Worm (Caenorhabditis elegans): ENCODE data around the gene aat-2.

Gene aat-2

DNA sequence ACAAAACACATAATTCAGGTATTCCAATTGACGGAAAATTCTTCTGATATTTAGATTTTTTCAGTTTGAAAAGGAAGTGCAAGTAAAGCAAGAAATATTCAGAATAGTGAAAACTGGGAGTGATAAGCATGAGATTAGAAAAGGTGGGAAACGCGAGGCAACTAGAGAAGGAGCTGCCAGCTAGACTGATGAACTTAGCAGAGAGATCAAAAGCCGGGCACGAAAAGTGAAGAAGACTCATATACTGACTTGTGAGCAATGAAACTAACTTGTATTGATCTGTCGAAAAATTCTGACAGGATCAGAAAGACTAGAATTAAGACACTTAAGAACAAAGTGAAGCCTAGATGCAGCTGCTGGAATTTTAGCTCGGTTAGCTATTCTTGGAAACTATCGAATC, 15.3 kb upstream of the aat-2 start, which contains the start of gene nhr-36:
Gene nhr-36, minus strand, starts transcription at position 101 of the 400 bp plus-strand sequence.
- TF ChIP-seq unc-120 (tag; optimal IDR thresholded peaks at IDR 0.05; ENCODE audit: poor library complexity, severe bottlenecking) (no peak), mep-1 (tag; optimal IDR thresholded peaks at IDR 0.05) (no peak), cnd-1 (tag; optimal IDR thresholded peaks at IDR 0.05) (no peak), flh-1 (GFP tag; optimal IDR thresholded peaks at IDR 0.05) (no peak), unc-39 (tag; optimal IDR thresholded peaks at IDR 0.05) (no peak), ceh-83 (GFP tag; optimal IDR thresholded peaks at IDR 0.05) (no peak), sptf-1 (tag; optimal IDR thresholded peaks at IDR 0.05) (no peak), lsy-2 (tag; optimal IDR thresholded peaks at IDR 0.05) (no peak)

- TF ChIP-seq drap-1 (GFP tag; optimal IDR thresholded peaks at IDR 0.05), result no peak
- no peak for TF ChIP-seq mls-2 (tag; optimal IDR thresholded peaks at IDR 0.05)
These were observed 14.3 kb upstream of the aat-2 start for ce11 chrV:9260411-9260810.

- TF ChIP-seq ceh-83 (GFP tag; optimal IDR thresholded peaks at IDR 0.05) (no peak), flh-1 (GFP tag; optimal IDR thresholded peaks at IDR 0.05) (no peak), lin-13 (tag; optimal IDR thresholded peaks at IDR 0.05) (no peak), unc-62 (GFP tag; optimal IDR thresholded peaks at IDR 0.05) (no peak), blmp-1 (tag; optimal IDR thresholded peaks at IDR 0.05) (no peak), elt-3 (tag; optimal IDR thresholded peaks at IDR 0.05) (no peak), elt-1 (tag; optimal IDR thresholded peaks at IDR 0.05; ENCODE audit: borderline replicate concordance, insufficient read depth) (no peak), cnd-1 (tag; optimal IDR thresholded peaks at IDR 0.05) (no peak), snpc-4 (tag; optimal IDR thresholded peaks at IDR 0.05) (no peak), ceh-43 (GFP tag; optimal IDR thresholded peaks at IDR 0.05) (no peak), mls-2 (tag; optimal IDR thresholded peaks at IDR 0.05) (no peak), ztf-11 (tag; optimal IDR thresholded peaks at IDR 0.05) (no peak), bed-3 (GFP tag; optimal IDR thresholded peaks at IDR 0.05) (no peak), unc-39 (tag; optimal IDR thresholded peaks at IDR 0.05) (no peak), sptf-1 (tag; optimal IDR thresholded peaks at IDR 0.05) (no peak), nhr-237 (tag; optimal IDR thresholded peaks at IDR 0.05) (no peak), ces-1 (GFP tag; optimal IDR thresholded peaks at IDR 0.05) (no peak), lsy-2 (tag; optimal IDR thresholded peaks at IDR 0.05) (no peak), hlh-1 (tag; optimal IDR thresholded peaks at IDR 0.05) (no peak), ham-2 (GFP tag; optimal IDR thresholded peaks at IDR 0.05) (no peak)
These were observed 11.3 kb upstream of the aat-2 start, which contains the start of gene F07C3.16 for ce11 chrV:9257467-9257866. TSS of gene F07C3.16 (minus strand) at chrV:9257567.

- TF ChIP-seq unc-120 (tag; optimal IDR thresholded peaks at IDR 0.05; ENCODE audit: poor library complexity, severe bottlenecking), result no peak
- TF ChIP-seq bed-3 (GFP tag; optimal IDR thresholded peaks at IDR 0.05), result no peak
- no peak for TF ChIP-seq zip-8 (tag; optimal IDR thresholded peaks at IDR 0.05)
- TF ChIP-seq ham-2 (GFP tag; optimal IDR thresholded peaks at IDR 0.05), result no peak
- TF ChIP-seq lsy-2 (tag; optimal IDR thresholded peaks at IDR 0.05), result no peak
- TF ChIP-seq mab-5 (tag; optimal IDR thresholded peaks at IDR 0.05), result no peak
- no peak for TF ChIP-seq flh-1 (GFP tag; optimal IDR thresholded peaks at IDR 0.05)
- TF ChIP-seq unc-62 (GFP tag; optimal IDR thresholded peaks at IDR 0.05), result no peak
- TF ChIP-seq drap-1 (GFP tag; optimal IDR thresholded peaks at IDR 0.05), result no peak
- TF ChIP-seq nhr-2 (tag; optimal IDR thresholded peaks at IDR 0.05), result no peak
- TF ChIP-seq tbx-8 (GFP tag; optimal IDR thresholded peaks at IDR 0.05), result no peak
- TF ChIP-seq elt-3 (tag; optimal IDR thresholded peaks at IDR 0.05), result no peak
- TF ChIP-seq nhr-76 (tag; optimal IDR thresholded peaks at IDR 0.05), result no peak
- TF ChIP-seq ces-1 (GFP tag; optimal IDR thresholded peaks at IDR 0.05), result no peak
- TF ChIP-seq nhr-28 (tag; optimal IDR thresholded peaks at IDR 0.05), result no peak
- TF ChIP-seq cnd-1 (tag; optimal IDR thresholded peaks at IDR 0.05), result no peak
- TF ChIP-seq pha-4 (tag; optimal IDR thresholded peaks at IDR 0.05), result no peak
These were observed 9.3 kb upstream of the aat-2 start for ce11 chrV:9255480-9255879.

- TF ChIP-seq mab-5 (tag; optimal IDR thresholded peaks at IDR 0.05) (no peak), nhr-2 (tag; optimal IDR thresholded peaks at IDR 0.05) (no peak), cnd-1 (tag; optimal IDR thresholded peaks at IDR 0.05) (no peak), drap-1 (GFP tag; optimal IDR thresholded peaks at IDR 0.05) (no peak), mls-2 (tag; optimal IDR thresholded peaks at IDR 0.05) (no peak), lin-32 (GFP tag; optimal IDR thresholded peaks at IDR 0.05) (no peak), ces-1 (GFP tag; optimal IDR thresholded peaks at IDR 0.05) (no peak)
These were observed 8.0 kb upstream of the aat-2 start, which contains the start of gene F07C3.9 for ce11 chrV:9254012-9254696. TSS of gene F07C3.9 (minus strand) at chrV:9254646.

Measured in whole organism, mixed stage, embryonic.